Fruit fly (Drosophila melanogaster): Measurements from ENCODE around the gene ogre.

The ogre gene

DNA sequence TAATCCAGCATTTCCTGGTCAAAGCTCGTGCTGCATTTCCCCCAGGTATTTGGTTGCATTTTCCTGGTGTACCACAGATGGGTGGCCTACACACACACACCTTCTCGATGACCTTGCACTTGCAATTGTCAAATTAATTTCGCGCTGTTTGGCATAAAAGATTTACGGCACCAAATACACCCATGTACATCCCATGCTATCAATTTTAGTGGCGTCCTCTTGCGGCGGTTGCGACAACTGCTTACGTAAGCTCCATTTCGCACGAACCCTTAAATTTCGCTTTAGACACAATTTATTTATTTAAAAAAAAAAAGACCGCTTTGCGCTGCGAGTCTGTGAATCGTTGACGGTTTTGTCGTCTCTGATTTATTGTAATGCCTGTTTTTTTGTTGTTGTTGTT is 14.3 kb upstream of the ogre start:
- TF ChIP-seq Hr78 (GFP tag; optimal IDR thresholded peaks at IDR 0.05), result no peak
- no peak for TF ChIP-seq rgr (GFP tag; optimal IDR thresholded peaks at IDR 0.05)
- TF ChIP-seq N (GFP tag; optimal IDR thresholded peaks at IDR 0.05), result no peak
- TF ChIP-seq CG32264 (GFP tag; optimal IDR thresholded peaks at IDR 0.05), result no peak
- TF ChIP-seq psq (GFP tag; optimal IDR thresholded peaks at IDR 0.05), result no peak
- no peak for TF ChIP-seq GATAd (GFP tag; optimal IDR thresholded peaks at IDR 0.05)
- TF ChIP-seq jim (GFP tag; optimal IDR thresholded peaks at IDR 0.05), result no peak
- TF ChIP-seq Sp1 (GFP tag; optimal IDR thresholded peaks at IDR 0.05), result no peak
- TF ChIP-seq sv (GFP tag; optimal IDR thresholded peaks at IDR 0.05), result no peak
- TF ChIP-seq dsf (GFP tag; optimal IDR thresholded peaks at IDR 0.05; ENCODE audit: borderline replicate concordance), result no peak
- TF ChIP-seq Abd-B (GFP tag; optimal IDR thresholded peaks at IDR 0.05), result no peak
- no peak for TF ChIP-seq fru (GFP tag; optimal IDR thresholded peaks at IDR 0.05)

dm6 chrX:7004101-7004700 is 13.1 kb upstream of the ogre start:
- TF ChIP-seq Mio (GFP tag; optimal IDR thresholded peaks at IDR 0.05) (no peak), GATAd (GFP tag; optimal IDR thresholded peaks at IDR 0.05) (no peak), jim (GFP tag; optimal IDR thresholded peaks at IDR 0.05) (no peak), Dfd (GFP tag; optimal IDR thresholded peaks at IDR 0.05) (no peak), foxo (GFP tag; optimal IDR thresholded peaks at IDR 0.05) (no peak), usp (GFP tag; optimal IDR thresholded peaks at IDR 0.05) (no peak), Jra (GFP tag; optimal IDR thresholded peaks at IDR 0.05) (no peak), Vsx2 (GFP tag; optimal IDR thresholded peaks at IDR 0.05; ENCODE audit: partially characterized antibody) (no peak), fru (GFP tag; optimal IDR thresholded peaks at IDR 0.05) (no peak), Abd-B (GFP tag; optimal IDR thresholded peaks at IDR 0.05) (no peak), sv (GFP tag; optimal IDR thresholded peaks at IDR 0.05) (peak; percentile 56), OdsH (GFP tag; optimal IDR thresholded peaks at IDR 0.05) (no peak), psq (GFP tag; optimal IDR thresholded peaks at IDR 0.05) (no peak), rgr (GFP tag; optimal IDR thresholded peaks at IDR 0.05) (peak; percentile 5), N (GFP tag; optimal IDR thresholded peaks at IDR 0.05) (no peak), sage (GFP tag; optimal IDR thresholded peaks at IDR 0.05) (no peak), CrebA (GFP tag; optimal IDR thresholded peaks at IDR 0.05; ENCODE audit: borderline replicate concordance) (no peak)

DNA sequence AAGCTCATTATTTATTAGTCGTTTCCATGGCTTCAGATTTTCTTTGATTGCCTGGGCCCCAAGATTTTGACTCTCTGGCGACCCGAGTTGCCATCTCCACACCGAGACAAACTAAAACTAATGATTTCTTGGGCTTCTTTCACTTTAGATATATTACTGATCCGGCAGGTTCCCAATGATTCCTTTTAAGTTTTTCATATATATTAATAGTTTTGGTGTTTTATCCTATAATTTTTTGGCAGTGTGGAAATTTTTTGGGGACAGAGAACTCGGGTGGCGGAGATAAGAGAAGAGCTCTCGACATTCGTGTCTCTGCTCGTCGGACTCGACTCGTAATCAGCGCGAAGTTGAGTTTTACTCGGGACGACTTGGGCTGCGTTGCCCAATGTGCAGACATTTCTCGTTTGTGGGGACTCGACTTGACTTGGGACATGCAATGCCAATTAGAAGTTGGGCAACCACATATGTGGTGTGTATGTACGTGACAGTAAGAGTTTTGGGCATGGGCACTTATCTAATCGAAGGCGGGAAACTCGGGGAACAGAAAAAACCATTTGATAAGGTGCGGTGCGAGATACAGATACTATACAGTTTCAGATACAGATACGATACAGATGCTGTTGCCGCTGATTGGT is 10.1 kb upstream of the ogre start:
- peak; percentile 72 for TF ChIP-seq rgr (GFP tag; optimal IDR thresholded peaks at IDR 0.05)
- peak; percentile 64 for TF ChIP-seq br (GFP tag; optimal IDR thresholded peaks at IDR 0.05)
- TF ChIP-seq CG9705 (GFP tag; optimal IDR thresholded peaks at IDR 0.05), result no peak
- TF ChIP-seq Hr83 (GFP tag; optimal IDR thresholded peaks at IDR 0.05; ENCODE audit: poor library complexity, severe bottlenecking), result no peak
- TF ChIP-seq sv (GFP tag; optimal IDR thresholded peaks at IDR 0.05), result no peak
- no peak for TF ChIP-seq pan (optimal IDR thresholded peaks at IDR 0.05)
- peak; percentile 50 for TF ChIP-seq Sp1 (GFP tag; optimal IDR thresholded peaks at IDR 0.05)
- no peak for TF ChIP-seq CrebA (GFP tag; optimal IDR thresholded peaks at IDR 0.05; ENCODE audit: borderline replicate concordance)
- TF ChIP-seq lola (GFP tag; optimal IDR thresholded peaks at IDR 0.05), result no peak
- TF ChIP-seq dsf (GFP tag; optimal IDR thresholded peaks at IDR 0.05; ENCODE audit: borderline replicate concordance), result no peak
- TF ChIP-seq Rel (GFP tag; optimal IDR thresholded peaks at IDR 0.05), result no peak
- no peak for TF ChIP-seq Rel (tag; optimal IDR thresholded peaks at IDR 0.05)
- no peak for TF ChIP-seq N (GFP tag; optimal IDR thresholded peaks at IDR 0.05)
- TF ChIP-seq Dfd (GFP tag; optimal IDR thresholded peaks at IDR 0.05), result no peak
- peak; percentile 57 for TF ChIP-seq woc (GFP tag; optimal IDR thresholded peaks at IDR 0.05)
- TF ChIP-seq Vsx2 (GFP tag; optimal IDR thresholded peaks at IDR 0.05; ENCODE audit: partially characterized antibody), result no peak
- TF ChIP-seq sage (GFP tag; optimal IDR thresholded peaks at IDR 0.05), result peak; percentile 57
- TF ChIP-seq usp (GFP tag; optimal IDR thresholded peaks at IDR 0.05), result no peak
- peak; percentile 48 for TF ChIP-seq brk (GFP tag; optimal IDR thresholded peaks at IDR 0.05)
- peak; percentile 32 for TF ChIP-seq dmrt93B (GFP tag; optimal IDR thresholded peaks at IDR 0.05)
- peak; percentile 38 for TF ChIP-seq ey (GFP tag; optimal IDR thresholded peaks at IDR 0.05)
- peak; percentile 50 for TF ChIP-seq fru (GFP tag; optimal IDR thresholded peaks at IDR 0.05)
- TF ChIP-seq psq (GFP tag; optimal IDR thresholded peaks at IDR 0.05), result peak; percentile 54
- TF ChIP-seq foxo (GFP tag; optimal IDR thresholded peaks at IDR 0.05), result peak in 1 of 2 experiments; percentile 53
- TF ChIP-seq OdsH (GFP tag; optimal IDR thresholded peaks at IDR 0.05), result peak; percentile 64
- TF ChIP-seq Myc (optimal IDR thresholded peaks at IDR 0.05), result no peak
- no peak for TF ChIP-seq Abd-B (GFP tag; optimal IDR thresholded peaks at IDR 0.05)
- no peak for TF ChIP-seq dl (GFP tag; optimal IDR thresholded peaks at IDR 0.05; ENCODE audit: insufficient read depth in 1 of 2, partially characterized antibody in 2 of 2)
- TF ChIP-seq Mio (GFP tag; optimal IDR thresholded peaks at IDR 0.05), result no peak
- no peak for TF ChIP-seq tai (GFP tag; optimal IDR thresholded peaks at IDR 0.05)
- no peak for TF ChIP-seq Jra (GFP tag; optimal IDR thresholded peaks at IDR 0.05)
- TF ChIP-seq Dif (GFP tag; optimal IDR thresholded peaks at IDR 0.05; ENCODE audit: partially characterized antibody), result no peak
- no peak for TF ChIP-seq CG32264 (GFP tag; optimal IDR thresholded peaks at IDR 0.05)
- TF ChIP-seq Hr78 (GFP tag; optimal IDR thresholded peaks at IDR 0.05), result no peak
- no peak for TF ChIP-seq GATAd (GFP tag; optimal IDR thresholded peaks at IDR 0.05)
- TF ChIP-seq h (GFP tag; optimal IDR thresholded peaks at IDR 0.05), result peak; percentile 76
- no peak for TF ChIP-seq jim (GFP tag; optimal IDR thresholded peaks at IDR 0.05)
- TF ChIP-seq HLH106 (tag; optimal IDR thresholded peaks at IDR 0.05), result peak; percentile 65
- TF ChIP-seq Hnf4 (GFP tag; optimal IDR thresholded peaks at IDR 0.05), result peak; percentile 46
